Fruit fly (Drosophila melanogaster): Measurements from ENCODE around the gene peng.

dm6 chrX:21396860-21397459, 47.3 kb upstream of the peng start, which contains the start of gene lcs:
- TF ChIP-seq foxo (GFP tag; optimal IDR thresholded peaks at IDR 0.05) (no peak), h (GFP tag; optimal IDR thresholded peaks at IDR 0.05) (no peak), CrebA (GFP tag; optimal IDR thresholded peaks at IDR 0.05; ENCODE audit: borderline replicate concordance) (no peak), brk (GFP tag; optimal IDR thresholded peaks at IDR 0.05) (no peak), OdsH (GFP tag; optimal IDR thresholded peaks at IDR 0.05) (no peak), br (GFP tag; optimal IDR thresholded peaks at IDR 0.05) (no peak), sv (GFP tag; optimal IDR thresholded peaks at IDR 0.05) (no peak), psq (GFP tag; optimal IDR thresholded peaks at IDR 0.05) (no peak), woc (GFP tag; optimal IDR thresholded peaks at IDR 0.05) (no peak), fru (GFP tag; optimal IDR thresholded peaks at IDR 0.05) (no peak), usp (GFP tag; optimal IDR thresholded peaks at IDR 0.05) (no peak), Myc (optimal IDR thresholded peaks at IDR 0.05) (no peak)

All from whole organism, wandering third instar larva.